Worm (Caenorhabditis elegans) whole organism, young adult: ENCODE data around the gene laat-1.
"Not testable (repeated sequence)": the region's sequence is repeated elsewhere in the genome, so short reads cannot be mapped to it uniquely, and the experiment has no call there.

Experiments
- B0261.1 ChIP-seq: sonication (generic microtip); optimal IDR thresholded peaks from 2 replicates; lab custom pipeline; 2016; ENCODE audit warnings: mild to moderate bottlenecking, missing genetic modification characterization, moderate library complexity, missing compliant biosample characterization
- B0336.3 ChIP-seq: fragments of 200-800 bp; sonication (Bioruptor generic); IDR thresholded peaks from 2 replicates; pipeline ENCODE4 v1.3.6; 2022; ENCODE audit warnings: missing genetic modification characterization, missing compliant biosample characterization
- C06A6.2 ChIP-seq: fragments of 200-800 bp; sonication (Bioruptor generic); conservative IDR thresholded peaks from 2 replicates; pipeline ENCODE4 v1.3.6; 2022; ENCODE audit warnings: missing genetic modification characterization, missing compliant biosample characterization
- C17E4.6 ChIP-seq: fragments of 200-800 bp; sonication (Bioruptor generic); IDR thresholded peaks from 2 replicates; pipeline ENCODE4 v1.3.6; 2022; ENCODE audit warnings: missing genetic modification reagents, missing genetic modification characterization, missing compliant biosample characterization
- F23B12.7 ChIP-seq: sonication (generic microtip); optimal IDR thresholded peaks from 2 replicates; lab custom pipeline; 2017; ENCODE audit warnings: missing genetic modification characterization, mild to moderate bottlenecking, missing compliant biosample characterization, antibody characterized with exemption, moderate library complexity; ENCODE audit not compliant: insufficient read depth
- F37B4.10 ChIP-seq: fragments of 200-800 bp; sonication (Bioruptor generic); IDR thresholded peaks from 2 replicates; pipeline ENCODE4 v1.3.6; 2022; ENCODE audit warnings: missing genetic modification characterization, missing compliant biosample characterization
- T07F8.4 ChIP-seq: sonication (generic microtip); optimal IDR thresholded peaks from 2 replicates; lab custom pipeline; 2016; ENCODE audit warnings: mild to moderate bottlenecking, missing genetic modification characterization, moderate library complexity, missing compliant biosample characterization
- Y53F4B.3 ChIP-seq: fragments of 200-800 bp; sonication (Bioruptor generic); IDR thresholded peaks from 2 replicates; pipeline ENCODE4 v1.3.6; 2022; ENCODE audit warnings: missing genetic modification reagents, missing genetic modification characterization, missing compliant biosample characterization
- Y53G8AR.9 ChIP-seq: fragments of 200-800 bp; sonication (Bioruptor generic); conservative IDR thresholded peaks from 2 replicates; pipeline ENCODE4 v1.3.6; 2022; ENCODE audit warnings: missing genetic modification reagents, missing genetic modification characterization, missing compliant biosample characterization
- Y56A3A.18 ChIP-seq: fragments of 200-800 bp; sonication (Bioruptor generic); IDR thresholded peaks from 2 replicates; pipeline ENCODE4 v1.3.6; 2022; ENCODE audit warnings: missing genetic modification reagents, missing genetic modification characterization, missing compliant biosample characterization
- Y67H2A.10 ChIP-seq: fragments of 200-800 bp; sonication (Bioruptor generic); conservative IDR thresholded peaks from 2 replicates; pipeline ENCODE4 v1.3.6; 2022; ENCODE audit warnings: missing genetic modification reagents, missing genetic modification characterization, missing compliant biosample characterization
- Y95B8A.8 ChIP-seq: fragments of 200-800 bp; sonication (Bioruptor generic); IDR thresholded peaks from 2 replicates; pipeline ENCODE4 v1.3.6; 2022; ENCODE audit warnings: missing genetic modification reagents, missing genetic modification characterization, missing compliant biosample characterization
- athp-1 ChIP-seq: sonication (generic microtip); optimal IDR thresholded peaks from 2 replicates; lab custom pipeline; 2017; ENCODE audit warnings: mild to moderate bottlenecking, missing genetic modification characterization, missing compliant biosample characterization
- attf-6 ChIP-seq: fragments of 200-800 bp; sonication (Bioruptor generic); IDR thresholded peaks from 2 replicates; pipeline ENCODE4 v1.3.6; 2022; ENCODE audit warnings: missing genetic modification reagents, missing genetic modification characterization, missing compliant biosample characterization
- ceh-100 ChIP-seq: fragments of 200-800 bp; sonication (Bioruptor generic); IDR thresholded peaks from 2 replicates; pipeline ENCODE4 v1.3.6; 2022; ENCODE audit warnings: missing genetic modification reagents, missing genetic modification characterization, missing compliant biosample characterization
- ceh-40 ChIP-seq: fragments of 200-800 bp; sonication (Bioruptor generic); IDR thresholded peaks from 2 replicates; pipeline ENCODE4 v1.3.6; 2022; ENCODE audit warnings: missing genetic modification characterization, missing compliant biosample characterization
- ceh-58 ChIP-seq: fragments of 200-800 bp; sonication (Bioruptor generic); IDR thresholded peaks from 2 replicates; pipeline ENCODE4 v1.3.6; 2022; ENCODE audit warnings: missing genetic modification characterization, missing compliant biosample characterization
- ceh-79 ChIP-seq: sonication (generic microtip); optimal IDR thresholded peaks from 2 replicates; lab custom pipeline; 2017; ENCODE audit warnings: mild to moderate bottlenecking, missing genetic modification characterization, missing compliant biosample characterization
- egl-18 ChIP-seq: fragments of 200-800 bp; sonication (Bioruptor generic); IDR thresholded peaks from 2 replicates; pipeline ENCODE4 v1.3.6; 2022; ENCODE audit warnings: missing genetic modification reagents, missing genetic modification characterization, missing compliant biosample characterization
- gei-17 ChIP-seq: fragments of 200-800 bp; sonication (Bioruptor generic); optimal IDR thresholded peaks from 2 replicates; lab custom pipeline; 2018; ENCODE audit warnings: mild to moderate bottlenecking, missing genetic modification characterization, missing compliant biosample characterization
- hlh-12 ChIP-seq: sonication (generic microtip); optimal IDR thresholded peaks from 2 replicates; lab custom pipeline; 2016; ENCODE audit warnings: missing genetic modification characterization, missing compliant biosample characterization
- hmg-20 ChIP-seq: fragments of 200-800 bp; sonication (Bioruptor generic); IDR thresholded peaks from 2 replicates; pipeline ENCODE4 v1.3.6; 2022; ENCODE audit warnings: missing genetic modification reagents, missing genetic modification characterization, missing compliant biosample characterization
- let-526 ChIP-seq: fragments of 200-800 bp; sonication (Bioruptor generic); IDR thresholded peaks from 2 replicates; pipeline ENCODE4 v1.3.6; 2022; ENCODE audit warnings: missing genetic modification reagents, missing genetic modification characterization, missing compliant biosample characterization
- lin-26 ChIP-seq: fragments of 200-800 bp; sonication (Bioruptor generic); IDR thresholded peaks from 2 replicates; pipeline ENCODE4 v1.3.6; 2022; ENCODE audit warnings: missing genetic modification reagents, missing genetic modification characterization, missing compliant biosample characterization
- lin-35 ChIP-seq, 3 experiments: fragments of 150-350 bp in 2 of 3; sonication (generic microtip) in 1 of 3; optimal IDR thresholded peaks; 2 replicates each; lab custom pipeline; 2014 to 2018; ENCODE audit warnings: missing biosample characterization in 3 of 3, missing genetic modification characterization in 3 of 3, missing genetic modification reagents in 3 of 3
- lin-40 ChIP-seq: sonication (generic microtip); optimal IDR thresholded peaks from 2 replicates; lab custom pipeline; 2016; ENCODE audit warnings: missing genetic modification characterization, mild to moderate bottlenecking, missing compliant biosample characterization, missing genotype, missing genetic modification reagents
- madf-10 ChIP-seq: sonication (generic microtip); optimal IDR thresholded peaks from 2 replicates; lab custom pipeline; 2016; ENCODE audit warnings: mild to moderate bottlenecking, missing genetic modification characterization, missing compliant biosample characterization
- madf-6 ChIP-seq: fragments of 200-800 bp; sonication (Bioruptor generic); IDR thresholded peaks from 2 replicates; pipeline ENCODE4 v1.3.6; 2022; ENCODE audit warnings: missing genetic modification reagents, missing genetic modification characterization, missing compliant biosample characterization
- madf-8 ChIP-seq: fragments of 200-800 bp; sonication (Bioruptor generic); conservative IDR thresholded peaks from 2 replicates; pipeline ENCODE4 v1.3.6; 2022; ENCODE audit warnings: missing genetic modification reagents, missing genetic modification characterization, missing compliant biosample characterization
- mel-28 ChIP-seq: sonication (generic microtip); optimal IDR thresholded peaks from 2 replicates; lab custom pipeline; 2016; ENCODE audit warnings: borderline replicate concordance, mild to moderate bottlenecking, missing genetic modification characterization, missing compliant biosample characterization
- nhr-120 ChIP-seq: fragments of 200-800 bp; sonication (Bioruptor generic); IDR thresholded peaks from 2 replicates; pipeline ENCODE4 v1.3.6; 2022; ENCODE audit warnings: missing genetic modification characterization, missing compliant biosample characterization
- nhr-179 ChIP-seq: sonication (generic microtip); optimal IDR thresholded peaks from 2 replicates; lab custom pipeline; 2016; ENCODE audit warnings: mild to moderate bottlenecking, missing genetic modification characterization, missing compliant biosample characterization
- nhr-27 ChIP-seq: fragments of 200-800 bp; sonication (Bioruptor generic); optimal IDR thresholded peaks from 2 replicates; lab custom pipeline; 2018; ENCODE audit warnings: mild to moderate bottlenecking, missing genetic modification characterization, moderate library complexity, missing compliant biosample characterization
- repo-1 ChIP-seq: sonication (generic microtip); optimal IDR thresholded peaks from 2 replicates; lab custom pipeline; 2017; ENCODE audit warnings: mild to moderate bottlenecking, missing genetic modification characterization, missing compliant biosample characterization
- rpc-1 ChIP-seq, 2 experiments: fragments of 150-350 bp in 1 of 2; sonication (generic microtip) in 1 of 2; optimal IDR thresholded peaks; 2 replicates each; lab custom pipeline; 2014 to 2018; ENCODE audit warnings: missing biosample characterization in 1 of 2, missing genetic modification characterization in 1 of 2, missing genetic modification reagents in 1 of 2, missing genotype in 1 of 2
- snpc-1.3 ChIP-seq: sonication (generic microtip); optimal IDR thresholded peaks from 2 replicates; lab custom pipeline; 2017; ENCODE audit warnings: missing genetic modification characterization, mild to moderate bottlenecking, missing compliant biosample characterization, antibody characterized with exemption, moderate library complexity, missing genotype, missing genetic modification reagents; ENCODE audit not compliant: insufficient read depth
- snpc-4 ChIP-seq, 5 experiments: fragments of 150-350 bp in 1 of 5; sonication (generic microtip) in 4 of 5; optimal IDR thresholded peaks; 2 replicates each; lab custom pipeline; 2014 to 2018; ENCODE audit warnings: missing genetic modification characterization in 5 of 5, missing biosample characterization in 3 of 5, antibody characterized with exemption in 2 of 5, mild to moderate bottlenecking in 2 of 5, missing compliant biosample characterization in 2 of 5, missing genotype in 2 of 5, moderate library complexity in 2 of 5, missing genetic modification reagents in 1 of 5
- somi-1 ChIP-seq: fragments of 200-800 bp; sonication (Bioruptor generic); optimal IDR thresholded peaks from 2 replicates; lab custom pipeline; 2018; ENCODE audit warnings: mild to moderate bottlenecking, missing genetic modification characterization, missing compliant biosample characterization
- sptf-2 ChIP-seq: fragments of 200-800 bp; sonication (Bioruptor generic); optimal IDR thresholded peaks from 2 replicates; lab custom pipeline; 2018; ENCODE audit warnings: mild to moderate bottlenecking, missing genetic modification characterization, missing compliant biosample characterization
- tbp1 ChIP-seq: fragments of 200-800 bp; sonication (Bioruptor generic); optimal IDR thresholded peaks from 2 replicates; lab custom pipeline; 2018; ENCODE audit warnings: mild to moderate bottlenecking, missing genetic modification characterization, missing compliant biosample characterization
- tbx-9 ChIP-seq: sonication (generic microtip); optimal IDR thresholded peaks from 2 replicates; lab custom pipeline; 2016; ENCODE audit warnings: borderline replicate concordance, missing genetic modification characterization, inconsistent platforms, missing compliant biosample characterization
- zfh-2 ChIP-seq: fragments of 200-800 bp; sonication (Bioruptor generic); conservative IDR thresholded peaks from 2 replicates; pipeline ENCODE4 v1.3.6; 2022; ENCODE audit warnings: missing genetic modification reagents, missing genetic modification characterization, missing compliant biosample characterization
- ztf-6 ChIP-seq: fragments of 200-800 bp; sonication (Bioruptor generic); IDR thresholded peaks from 2 replicates; pipeline ENCODE4 v1.3.6; 2022; ENCODE audit warnings: missing genetic modification reagents, missing genetic modification characterization, missing compliant biosample characterization

laat-1 gene

DNA sequence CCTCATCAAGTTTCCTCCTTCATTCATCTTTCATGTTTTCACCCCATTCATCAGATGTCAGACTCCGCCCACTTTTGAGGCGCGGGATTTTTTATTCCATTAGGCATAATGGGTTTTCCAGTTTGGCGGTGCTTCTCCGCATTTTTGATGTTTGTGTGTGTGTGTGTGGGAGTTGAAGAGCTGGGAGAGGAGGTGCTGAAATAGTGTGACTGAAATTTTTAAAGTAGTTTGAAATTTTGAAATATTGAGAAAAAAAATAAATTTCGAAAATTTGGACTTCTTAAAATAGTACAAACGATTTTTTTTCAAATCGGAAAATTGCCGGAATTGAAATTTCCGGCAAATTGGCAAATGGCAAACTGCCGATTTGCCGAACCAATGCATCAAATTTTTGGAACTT, 25.9 kb upstream of the laat-1 start, which contains the start of gene scc-2:
Gene scc-2, minus strand, starts transcription at position 101 of the 400 bp plus-strand sequence.
- TF ChIP-seq nhr-27 (no peak), somi-1 (no peak), lin-40 (tag; lab: Kevin White, UChicago) (no peak), lin-35 (GFP tag; optimal IDR thresholded peaks at IDR 0.05; lab: Kevin White, UChicago) (no peak), repo-1 (tag; lab: Kevin White, UChicago) (no peak), Y53G8AR.9 (GFP tag; lab: Robert Waterston, UW) (no peak), sptf-2 (no peak), B0336.3 (GFP tag; lab: Robert Waterston, UW) (no peak), Y56A3A.18 (no peak), ceh-79 (tag; lab: Kevin White, UChicago) (no peak), athp-1 (no peak), Y95B8A.8 (GFP tag; lab: Robert Waterston, UW) (no peak), ceh-100 (GFP tag; lab: Robert Waterston, UW) (no peak), madf-6 (GFP tag; lab: Robert Waterston, UW) (no peak), attf-6 (no peak), C06A6.2 (GFP tag; lab: Robert Waterston, UW) (no peak), madf-8 (no peak), hmg-20 (GFP tag; lab: Robert Waterston, UW) (no peak), C17E4.6 (no peak)

DNA sequence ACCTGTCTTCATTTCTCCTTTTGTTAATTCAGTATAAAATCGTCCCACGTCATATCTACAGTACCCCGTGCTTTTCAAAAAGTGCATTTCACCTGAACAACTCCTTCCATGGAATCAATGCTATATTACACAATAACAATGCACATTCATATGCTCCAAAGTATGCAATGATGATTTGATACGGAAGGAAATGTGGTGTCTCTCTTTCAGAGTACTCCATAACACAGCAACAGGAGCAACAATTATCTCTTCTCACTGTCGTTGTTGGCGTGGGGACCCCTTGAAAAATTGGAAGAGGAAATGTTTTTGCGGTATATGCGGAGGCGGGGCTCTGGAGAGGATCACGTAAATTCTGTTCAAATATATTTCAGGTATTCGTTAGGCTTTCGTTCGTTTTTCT, 19.9 kb upstream of the laat-1 start, which contains the start of gene cat-2:
Gene cat-2, plus strand, starts transcription at position 301 of the 400 bp plus-strand sequence.
- TF ChIP-seq mel-28 (tag; lab: Kevin White, UChicago) (no peak), zfh-2 (GFP tag; lab: Robert Waterston, UW) (no peak)

ce11 chrII:255753-256152, 18.1 kb upstream of the laat-1 start:
- TF ChIP-seq snpc-4 (GFP tag; optimal IDR thresholded peaks at IDR 0.05; lab: Kevin White, UChicago): not testable (repeated sequence)
- peak in 2 of 4 experiments; percentile 84 to 91 for TF ChIP-seq snpc-4 (tag; optimal IDR thresholded peaks at IDR 0.05; lab: Kevin White, UChicago)

- TF ChIP-seq lin-26 (GFP tag; lab: Robert Waterston, UW) (no peak), egl-18 (GFP tag; lab: Robert Waterston, UW) (no peak), F37B4.10 (GFP tag; lab: Robert Waterston, UW) (no peak), ceh-58 (no peak), T07F8.4 (tag; lab: Kevin White, UChicago) (peak; percentile 29), ztf-6 (0 out of 2 replicates have a peak, but pooled peaks have one; percentile 30), tbx-9 (tag; lab: Kevin White, UChicago) (no peak), Y53F4B.3 (GFP tag; lab: Robert Waterston, UW) (peak; percentile 63; the same call in 1 of the 2 replicates), tbp1 (peak; percentile 69), snpc-1.3 (tag; lab: Kevin White, UChicago) (peak; percentile 71), Y56A3A.18 (peak; percentile 53; the same call in 1 of the 2 replicates), ceh-40 (GFP tag; lab: Robert Waterston, UW) (0 out of 2 replicates have a peak, but pooled peaks have one; percentile 24), F23B12.7 (tag; lab: Kevin White, UChicago) (peak; percentile 77), nhr-120 (GFP tag; lab: Robert Waterston, UW) (no peak), lin-35 (GFP tag; optimal IDR thresholded peaks at IDR 0.05; lab: Kevin White, UChicago) (peak in 1 of 3 experiments; percentile 94), madf-10 (tag; lab: Kevin White, UChicago) (peak; percentile 80), gei-17 (GFP tag; lab: Kevin White, UChicago) (peak; percentile 44), let-526 (peak; percentile 82; the same call in 1 of the 2 replicates), C06A6.2 (GFP tag; lab: Robert Waterston, UW) (peak; percentile 93), Y67H2A.10 (GFP tag; lab: Robert Waterston, UW) (peak; percentile 75), B0261.1 (tag; lab: Kevin White, UChicago) (peak; percentile 13), hlh-12 (tag; lab: Kevin White, UChicago) (no peak), rpc-1 (optimal IDR thresholded peaks at IDR 0.05; lab: Kevin White, UChicago) (peak; percentile 51), rpc-1 (tag; optimal IDR thresholded peaks at IDR 0.05; lab: Kevin White, UChicago) (no peak), nhr-179 (no peak)
These were observed 17.5 kb upstream of the laat-1 start for ce11 chrII:255124-255523.
